Worm (Caenorhabditis elegans): ENCODE data around the gene frpr-5.

The frpr-5 gene

DNA sequence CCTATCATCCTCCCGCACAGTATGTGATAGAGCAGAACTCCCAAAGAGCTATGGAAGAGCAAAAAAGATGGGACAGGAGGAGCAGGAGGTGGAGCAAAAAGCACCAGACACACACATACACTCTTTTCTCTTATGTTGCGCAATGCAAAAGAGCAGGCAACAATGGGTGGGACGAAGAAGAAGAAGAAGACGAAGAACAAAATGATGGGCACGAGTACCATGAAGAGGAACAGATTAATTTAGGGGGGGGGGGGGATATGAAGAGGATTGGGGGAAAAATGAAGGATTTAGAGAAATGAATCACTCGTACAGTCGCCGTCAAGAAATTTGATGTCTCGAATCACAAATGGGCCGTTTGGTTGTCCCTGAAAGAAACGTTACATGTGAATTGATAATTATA lies 24.3 kb downstream of the frpr-5 start, which contains the start of gene avr-15:
Gene avr-15 (minus strand): TSS at position 101 of the 400 bp plus-strand sequence.
- TF ChIP-seq ceh-43 (GFP tag; optimal IDR thresholded peaks at IDR 0.05) (no peak), nhr-2 (tag; optimal IDR thresholded peaks at IDR 0.05) (no peak), zip-8 (tag; optimal IDR thresholded peaks at IDR 0.05) (peak; percentile 64), elt-1 (tag; optimal IDR thresholded peaks at IDR 0.05; ENCODE audit: borderline replicate concordance, insufficient read depth) (no peak), hlh-1 (tag; optimal IDR thresholded peaks at IDR 0.05) (no peak), ham-2 (GFP tag; optimal IDR thresholded peaks at IDR 0.05) (no peak)

DNA sequence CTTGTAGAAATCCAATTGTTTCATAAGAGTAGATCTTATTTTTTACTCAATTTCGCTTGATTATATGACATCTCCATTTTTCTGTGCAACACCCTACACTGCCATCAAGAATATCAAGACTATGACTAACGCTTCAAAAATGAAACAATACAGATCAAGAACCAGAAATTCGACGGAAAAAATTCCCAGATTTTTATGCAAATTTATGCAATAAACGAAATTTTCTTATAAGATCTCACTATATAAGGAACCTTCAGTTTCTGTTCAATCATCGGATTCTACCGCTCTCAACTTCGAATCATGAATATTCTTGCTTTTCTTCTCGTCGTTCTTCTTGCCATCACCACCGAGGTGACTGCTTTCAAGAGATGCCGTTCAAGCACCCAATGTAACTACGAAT lies 29.6 kb downstream of the frpr-5 start, which contains the start of gene R11G10.4:
Gene R11G10.4 (plus strand): TSS at position 301 of the 400 bp plus-strand sequence.
- no peak for TF ChIP-seq lin-32 (GFP tag; optimal IDR thresholded peaks at IDR 0.05)
- no peak for TF ChIP-seq nhr-12 (tag; optimal IDR thresholded peaks at IDR 0.05)
- no peak for TF ChIP-seq lsy-2 (tag; optimal IDR thresholded peaks at IDR 0.05)
- no peak for TF ChIP-seq pha-4 (tag; optimal IDR thresholded peaks at IDR 0.05)
- no peak for TF ChIP-seq unc-62 (GFP tag; optimal IDR thresholded peaks at IDR 0.05)
- TF ChIP-seq zip-8 (tag; optimal IDR thresholded peaks at IDR 0.05) = no peak
- TF ChIP-seq mls-2 (tag; optimal IDR thresholded peaks at IDR 0.05) = no peak
- no peak for TF ChIP-seq ceh-39 (tag; optimal IDR thresholded peaks at IDR 0.05)
- no peak for TF ChIP-seq M03D4.4 (tag; optimal IDR thresholded peaks at IDR 0.05)
- TF ChIP-seq nhr-28 (tag; optimal IDR thresholded peaks at IDR 0.05) = no peak
- no peak for TF ChIP-seq elt-3 (tag; optimal IDR thresholded peaks at IDR 0.05)
- no peak for TF ChIP-seq blmp-1 (tag; optimal IDR thresholded peaks at IDR 0.05)
- no peak for TF ChIP-seq ceh-43 (GFP tag; optimal IDR thresholded peaks at IDR 0.05)
- no peak for TF ChIP-seq flh-1 (GFP tag; optimal IDR thresholded peaks at IDR 0.05)

DNA sequence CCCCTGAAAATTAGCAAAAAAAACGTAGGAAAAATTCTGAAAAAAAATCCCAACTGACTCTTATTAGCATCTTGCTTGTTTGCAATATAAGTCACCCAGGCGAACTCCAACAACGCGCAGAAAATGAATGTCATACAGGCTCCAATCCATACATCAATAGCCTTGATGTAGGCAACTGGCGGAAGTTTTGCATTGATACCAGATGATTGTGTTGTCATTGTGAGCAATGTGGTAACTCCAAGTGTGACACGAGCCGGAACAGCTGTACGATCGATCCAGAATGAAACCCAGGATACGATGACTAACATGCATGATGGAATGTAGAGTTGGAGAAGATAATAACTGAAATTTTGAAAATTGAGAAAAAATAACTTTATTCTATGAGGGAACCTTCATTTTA lies 36.7 kb downstream of the frpr-5 start:
- TF ChIP-seq elt-1 (tag; optimal IDR thresholded peaks at IDR 0.05; ENCODE audit: borderline replicate concordance, insufficient read depth) = no peak
- TF ChIP-seq sptf-1 (tag; optimal IDR thresholded peaks at IDR 0.05) = no peak
- no peak for TF ChIP-seq blmp-1 (tag; optimal IDR thresholded peaks at IDR 0.05)
- TF ChIP-seq unc-39 (tag; optimal IDR thresholded peaks at IDR 0.05) = no peak
- TF ChIP-seq hlh-1 (tag; optimal IDR thresholded peaks at IDR 0.05) = no peak
- no peak for TF ChIP-seq zip-8 (tag; optimal IDR thresholded peaks at IDR 0.05)
- TF ChIP-seq sem-2 (GFP tag; optimal IDR thresholded peaks at IDR 0.05) = no peak
- TF ChIP-seq tbx-8 (GFP tag; optimal IDR thresholded peaks at IDR 0.05) = no peak
- TF ChIP-seq drap-1 (GFP tag; optimal IDR thresholded peaks at IDR 0.05) = no peak
- TF ChIP-seq ceh-83 (GFP tag; optimal IDR thresholded peaks at IDR 0.05) = no peak
- no peak for TF ChIP-seq nhr-237 (tag; optimal IDR thresholded peaks at IDR 0.05)
- no peak for TF ChIP-seq cnd-1 (tag; optimal IDR thresholded peaks at IDR 0.05)
- no peak for TF ChIP-seq lsy-2 (tag; optimal IDR thresholded peaks at IDR 0.05)
- TF ChIP-seq ceh-39 (tag; optimal IDR thresholded peaks at IDR 0.05) = no peak

DNA sequence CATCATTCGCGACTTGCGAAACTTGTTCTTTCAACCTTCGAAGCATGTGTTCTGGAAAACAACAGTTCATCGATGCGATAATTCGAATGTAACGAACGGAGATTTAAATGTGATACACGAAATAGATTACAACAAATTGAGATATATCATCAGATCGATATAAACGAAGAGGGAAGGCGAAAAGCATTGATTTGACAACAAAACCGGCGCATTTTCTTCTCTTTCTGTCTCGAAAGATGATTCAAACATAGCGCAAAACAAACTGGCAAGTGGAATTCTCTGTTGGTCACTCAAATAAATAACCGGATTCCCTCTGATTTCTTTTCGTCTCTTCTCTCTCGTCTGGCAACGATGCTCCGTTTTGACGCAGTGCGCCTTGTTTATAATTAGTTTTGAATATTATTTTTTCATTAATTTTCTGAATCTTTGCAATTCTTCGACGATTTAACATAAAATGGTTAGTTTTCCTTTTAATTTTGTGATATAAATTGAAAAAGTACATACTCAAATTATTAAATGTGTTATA lies 38.5 kb downstream of the frpr-5 start, which contains the start of the genes eea-1 and gut-2:
Gene eea-1 (minus strand): TSS at position 51 of the 526 bp plus-strand sequence.
Gene gut-2 (plus strand): TSS at position 369 of the 526 bp plus-strand sequence.
- no peak for TF ChIP-seq lin-13 (tag; optimal IDR thresholded peaks at IDR 0.05)
- TF ChIP-seq lsy-2 (tag; optimal IDR thresholded peaks at IDR 0.05) = peak; percentile 22
- peak; percentile 73 for TF ChIP-seq mep-1 (tag; optimal IDR thresholded peaks at IDR 0.05)
- TF ChIP-seq nhr-237 (tag; optimal IDR thresholded peaks at IDR 0.05) = peak; percentile 25
- no peak for TF ChIP-seq ham-2 (GFP tag; optimal IDR thresholded peaks at IDR 0.05)
- no peak for TF ChIP-seq nhr-2 (tag; optimal IDR thresholded peaks at IDR 0.05)
- TF ChIP-seq drap-1 (GFP tag; optimal IDR thresholded peaks at IDR 0.05) = no peak
- no peak for TF ChIP-seq mls-2 (tag; optimal IDR thresholded peaks at IDR 0.05)
- peak; percentile 90 for TF ChIP-seq ces-1 (GFP tag; optimal IDR thresholded peaks at IDR 0.05)
- TF ChIP-seq unc-39 (tag; optimal IDR thresholded peaks at IDR 0.05) = no peak
- no peak for TF ChIP-seq cnd-1 (tag; optimal IDR thresholded peaks at IDR 0.05)
- no peak for TF ChIP-seq ceh-39 (tag; optimal IDR thresholded peaks at IDR 0.05)
- peak; percentile 60 for TF ChIP-seq pha-4 (tag; optimal IDR thresholded peaks at IDR 0.05)
- no peak for TF ChIP-seq unc-120 (tag; optimal IDR thresholded peaks at IDR 0.05; ENCODE audit: poor library complexity, severe bottlenecking)

DNA sequence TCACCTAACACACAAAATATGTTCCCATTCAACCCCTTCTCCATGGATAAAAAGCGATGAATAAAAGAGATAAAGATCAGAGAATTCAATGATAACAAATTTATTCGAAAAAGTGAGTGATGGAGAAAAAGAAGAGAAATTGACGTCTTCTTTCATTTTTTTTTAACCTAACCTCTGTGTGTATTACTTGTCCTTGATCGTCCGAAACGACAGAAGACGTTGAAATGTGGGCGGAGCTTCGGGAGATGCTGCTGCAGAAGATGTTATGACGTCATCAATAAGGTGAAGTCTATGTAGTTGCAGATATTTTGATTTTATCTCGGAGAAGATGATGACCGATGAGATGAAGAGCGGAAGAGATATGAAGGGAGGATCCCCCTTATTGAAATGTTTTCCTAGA lies 46.1 kb downstream of the frpr-5 start, which contains the start of gene T10G3.3:
Gene T10G3.3 (minus strand): TSS at position 370 of the 400 bp plus-strand sequence.
- TF ChIP-seq zip-8 (tag; optimal IDR thresholded peaks at IDR 0.05) (peak; percentile 74), elt-1 (tag; optimal IDR thresholded peaks at IDR 0.05; ENCODE audit: borderline replicate concordance, insufficient read depth) (peak; percentile 85), unc-62 (GFP tag; optimal IDR thresholded peaks at IDR 0.05) (no peak), nhr-76 (tag; optimal IDR thresholded peaks at IDR 0.05) (no peak)
